Worm (Caenorhabditis elegans): ENCODE measurements around the gene W02C12.2.

Gene W02C12.2

DNA sequence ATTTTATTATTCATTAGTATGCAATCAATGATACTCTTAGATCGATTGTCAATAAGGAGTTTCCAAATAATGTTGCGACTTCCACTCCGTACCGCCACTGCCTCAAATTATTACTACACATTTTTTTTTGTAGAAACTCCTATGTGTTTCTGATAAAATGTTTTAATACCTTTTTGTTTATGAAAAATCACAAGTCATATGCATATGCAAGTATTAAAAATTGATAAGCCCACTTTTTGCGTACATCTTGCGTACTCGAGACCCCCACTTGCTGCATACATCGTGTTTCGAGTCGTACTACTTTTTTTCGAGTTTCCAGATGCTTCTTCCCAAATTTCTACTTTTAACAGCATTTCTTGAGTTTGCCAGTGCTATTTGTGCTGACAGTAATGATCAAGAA, 42.8 kb downstream of the W02C12.2 start, which contains the start of gene clec-76:
TSS of gene clec-76 (plus strand) at position 234 of the 400 bp plus-strand sequence.
- TF ChIP-seq hmg-4 (GFP tag; optimal IDR thresholded peaks at IDR 0.05) (no peak), sea-1 (GFP tag; conservative IDR thresholded peaks at IDR 0.05) (no peak), scrt-1 (GFP tag; IDR thresholded peaks at IDR 0.05) (no peak), flt-1 (GFP tag; IDR thresholded peaks at IDR 0.05) (no peak), pes-1 (GFP tag; IDR thresholded peaks at IDR 0.05) (no peak), hnd-1 (tag; optimal IDR thresholded peaks at IDR 0.05) (no peak)

DNA sequence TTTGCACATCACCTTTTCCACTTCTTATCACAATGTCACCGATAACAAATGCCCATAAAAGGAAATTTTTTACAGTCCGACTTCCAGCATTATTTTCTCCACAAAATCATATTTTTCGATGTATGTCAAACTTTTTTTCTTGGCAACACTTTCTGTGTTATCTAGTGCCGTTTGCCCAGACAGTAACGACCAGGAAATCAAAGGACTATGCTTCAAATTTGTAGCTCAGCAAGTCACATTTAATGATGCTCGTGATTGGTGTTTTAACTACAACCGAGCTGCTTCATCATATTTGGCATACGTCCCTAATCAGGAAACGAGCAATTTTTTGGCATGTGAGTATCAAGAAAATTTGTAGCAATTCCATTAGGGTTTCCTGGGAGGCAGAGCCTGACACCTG, 44.3 kb downstream of the W02C12.2 start:
- TF ChIP-seq B0310.2 (tag; optimal IDR thresholded peaks at IDR 0.05) = no peak
- TF ChIP-seq ceh-36 (tag; optimal IDR thresholded peaks at IDR 0.05) = no peak
- TF ChIP-seq pes-1 (GFP tag; IDR thresholded peaks at IDR 0.05) = no peak
- no peak for TF ChIP-seq flt-1 (GFP tag; IDR thresholded peaks at IDR 0.05)
- TF ChIP-seq aly-1 (tag; optimal IDR thresholded peaks at IDR 0.05) = no peak
- no peak for TF ChIP-seq sea-1 (GFP tag; conservative IDR thresholded peaks at IDR 0.05)
- no peak for TF ChIP-seq tra-4 (tag; optimal IDR thresholded peaks at IDR 0.05)

DNA sequence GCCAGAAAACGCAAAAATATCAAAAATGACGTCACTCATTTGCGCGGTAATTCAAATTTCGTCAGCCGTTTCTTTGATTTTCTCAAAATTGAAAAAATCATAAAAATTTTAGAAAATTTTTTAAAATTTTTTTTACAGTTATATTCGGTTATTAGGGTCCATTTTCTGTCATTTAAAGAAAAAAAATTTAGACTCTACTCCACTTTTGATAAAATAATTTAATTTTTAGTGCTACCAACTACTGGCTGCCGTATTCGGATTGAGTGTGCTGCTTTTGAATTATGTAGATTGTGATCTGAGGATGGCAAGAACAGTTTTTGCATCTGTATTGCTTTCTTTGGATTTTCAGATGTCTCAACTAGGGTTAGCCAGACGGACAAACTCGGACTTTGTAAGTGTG, 45.2 kb downstream of the W02C12.2 start, which contains the start of gene Y46C8AM.1:
TSS of gene Y46C8AM.1 (plus strand) at position 301 of the 400 bp plus-strand sequence.
- TF ChIP-seq ets-7 (tag; optimal IDR thresholded peaks at IDR 0.05) (no peak), hnd-1 (tag; optimal IDR thresholded peaks at IDR 0.05) (no peak), pes-1 (GFP tag; IDR thresholded peaks at IDR 0.05) (no peak), hmbx-1 (tag; optimal IDR thresholded peaks at IDR 0.05) (no peak), F13C5.2 (tag; optimal IDR thresholded peaks at IDR 0.05) (no peak), hmg-4 (GFP tag; optimal IDR thresholded peaks at IDR 0.05) (no peak), flt-1 (GFP tag; IDR thresholded peaks at IDR 0.05) (no peak), ceh-13 (GFP tag; optimal IDR thresholded peaks at IDR 0.05) (no peak), tra-4 (tag; optimal IDR thresholded peaks at IDR 0.05) (no peak), ceh-36 (tag; optimal IDR thresholded peaks at IDR 0.05) (no peak)

DNA sequence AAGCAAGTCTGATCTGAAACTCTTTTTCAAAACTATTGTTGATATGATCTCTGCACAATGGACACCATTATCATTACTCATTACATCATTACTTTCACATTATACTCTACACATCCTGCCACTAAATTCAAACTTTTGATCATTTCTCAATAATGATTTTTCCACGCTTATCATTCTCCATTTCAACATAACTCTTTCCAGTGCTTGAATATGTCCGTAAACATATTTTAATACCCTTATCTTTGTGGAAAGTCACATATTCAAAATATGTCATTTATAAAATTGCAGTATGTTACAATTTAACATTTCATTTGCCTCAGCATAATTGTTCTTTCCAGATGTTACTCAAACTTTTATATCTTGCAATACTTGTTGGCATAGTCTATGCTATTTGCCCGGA, 47.4 kb downstream of the W02C12.2 start, which contains the start of gene clec-75:
TSS of gene clec-75 (plus strand) at position 339 of the 400 bp plus-strand sequence.
- TF ChIP-seq B0310.2 (tag; optimal IDR thresholded peaks at IDR 0.05) (no peak), tbx-37 (GFP tag; conservative IDR thresholded peaks at IDR 0.05) (no peak), scrt-1 (GFP tag; IDR thresholded peaks at IDR 0.05) (no peak), hmbx-1 (tag; optimal IDR thresholded peaks at IDR 0.05) (no peak)

DNA sequence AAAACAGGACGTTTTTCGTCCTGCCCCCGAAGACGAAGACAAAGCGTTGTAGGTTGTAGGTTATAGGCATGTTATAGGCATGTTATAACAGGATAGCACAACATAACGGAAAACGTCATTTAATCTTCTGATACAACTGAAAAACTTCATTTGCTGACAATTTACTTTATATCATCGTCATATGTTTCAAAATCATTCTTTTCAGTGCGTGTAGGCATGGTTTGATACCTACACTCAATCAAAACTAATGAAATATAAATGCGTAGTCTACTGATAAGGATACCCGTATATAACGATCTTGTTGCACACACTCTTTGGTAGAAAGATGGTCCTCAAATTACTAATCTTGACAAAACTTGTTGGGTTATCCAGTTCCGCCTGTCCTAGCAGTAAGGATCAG, 51.1 kb downstream of the W02C12.2 start, which contains the start of gene clec-74:
TSS of gene clec-74 (plus strand) at position 301 of the 400 bp plus-strand sequence.
- TF ChIP-seq flt-1 (GFP tag; IDR thresholded peaks at IDR 0.05) (no peak), hmg-4 (GFP tag; optimal IDR thresholded peaks at IDR 0.05) (no peak), ama-1 (optimal IDR thresholded peaks at IDR 0.05) (no peak), F13C5.2 (tag; optimal IDR thresholded peaks at IDR 0.05) (no peak), ceh-13 (GFP tag; optimal IDR thresholded peaks at IDR 0.05) (no peak), sea-1 (GFP tag; conservative IDR thresholded peaks at IDR 0.05) (no peak), tbx-37 (GFP tag; conservative IDR thresholded peaks at IDR 0.05) (no peak), aly-1 (tag; optimal IDR thresholded peaks at IDR 0.05) (no peak), B0310.2 (tag; optimal IDR thresholded peaks at IDR 0.05) (no peak), hnd-1 (tag; optimal IDR thresholded peaks at IDR 0.05) (no peak)

DNA sequence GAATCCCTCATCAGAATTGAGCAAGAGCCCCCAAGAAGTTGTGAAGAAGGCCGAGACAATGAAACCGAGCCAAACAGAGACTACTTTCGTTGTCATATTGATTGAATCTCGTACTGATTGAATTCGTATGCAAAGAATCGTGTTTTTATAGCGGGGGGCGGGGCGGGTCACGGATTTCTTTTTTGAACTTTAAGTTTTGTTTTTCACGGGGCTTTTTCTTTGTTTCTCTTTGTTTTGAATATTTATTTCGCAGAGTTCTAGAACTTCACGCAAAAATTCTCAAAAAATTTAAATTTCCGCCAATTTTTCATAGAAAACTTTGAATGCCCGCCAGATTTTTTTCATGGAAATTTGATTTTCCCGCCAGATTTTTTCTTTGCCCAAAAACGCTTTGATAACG, 51.7 kb downstream of the W02C12.2 start, which contains the start of gene clec-73:
TSS of gene clec-73 (minus strand) at position 101 of the 400 bp plus-strand sequence.
- TF ChIP-seq B0310.2 (tag; optimal IDR thresholded peaks at IDR 0.05) (no peak), flt-1 (GFP tag; IDR thresholded peaks at IDR 0.05) (no peak), tra-4 (tag; optimal IDR thresholded peaks at IDR 0.05) (no peak), pes-1 (GFP tag; IDR thresholded peaks at IDR 0.05) (no peak), aly-1 (tag; optimal IDR thresholded peaks at IDR 0.05) (no peak), hnd-1 (tag; optimal IDR thresholded peaks at IDR 0.05) (no peak), ceh-36 (tag; optimal IDR thresholded peaks at IDR 0.05) (no peak), hmg-4 (GFP tag; optimal IDR thresholded peaks at IDR 0.05) (no peak), tbx-37 (GFP tag; conservative IDR thresholded peaks at IDR 0.05) (no peak), F13C5.2 (tag; optimal IDR thresholded peaks at IDR 0.05) (no peak), tbx-11 (GFP tag; IDR thresholded peaks at IDR 0.05) (no peak), ceh-13 (GFP tag; optimal IDR thresholded peaks at IDR 0.05) (no peak), ama-1 (optimal IDR thresholded peaks at IDR 0.05) (no peak), scrt-1 (GFP tag; IDR thresholded peaks at IDR 0.05) (no peak), ets-7 (tag; optimal IDR thresholded peaks at IDR 0.05) (no peak), sea-1 (GFP tag; conservative IDR thresholded peaks at IDR 0.05) (no peak), hmbx-1 (tag; optimal IDR thresholded peaks at IDR 0.05) (no peak)

All from whole organism, early embryonic.